Worm (Caenorhabditis elegans): ENCODE data around the gene str-15.

DNA sequence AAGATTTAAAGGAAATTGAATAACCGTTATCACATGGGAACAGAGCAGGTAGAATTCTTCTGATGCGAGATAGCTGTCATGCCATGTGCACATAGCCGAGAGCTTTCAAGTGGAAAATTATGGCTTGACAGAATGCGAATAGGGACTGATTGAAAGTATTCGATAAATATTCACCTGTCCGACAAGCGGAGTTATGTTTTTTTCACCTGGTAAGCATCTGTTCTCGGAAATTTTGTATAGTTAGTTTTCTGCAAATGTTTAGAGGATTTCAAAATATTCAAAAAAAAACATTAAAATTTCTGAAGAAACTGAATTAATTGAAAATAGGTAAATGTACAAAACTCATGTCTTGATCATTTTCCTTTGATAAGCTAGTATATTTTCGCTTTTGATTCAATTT, 38.9 kb upstream of the str-15 start, which contains the start of gene srh-136:
- TF ChIP-seq ztf-23 (GFP tag; IDR thresholded peaks at IDR 0.05), result no peak
- no peak for TF ChIP-seq cog-1 (tag; optimal IDR thresholded peaks at IDR 0.05)
- TF ChIP-seq ref-1 (GFP tag; conservative IDR thresholded peaks at IDR 0.05), result no peak
- TF ChIP-seq ztf-29 (GFP tag; IDR thresholded peaks at IDR 0.05), result no peak
- no peak for TF ChIP-seq klf-2 (GFP tag; conservative IDR thresholded peaks at IDR 0.05)
- no peak for TF ChIP-seq flt-1 (GFP tag; IDR thresholded peaks at IDR 0.05)
- no peak for TF ChIP-seq tab-1 (GFP tag; IDR thresholded peaks at IDR 0.05)
- no peak for TF ChIP-seq T22C8.4 (GFP tag; IDR thresholded peaks at IDR 0.05)
